Worm (Caenorhabditis elegans) whole organism, early embryonic: ENCODE data around the gene nlp-82.

Source experiments
- aly-1 ChIP-seq: sonication (generic microtip); optimal IDR thresholded peaks from 2 replicates; lab custom pipeline; 2016; ENCODE audit warnings: missing genetic modification characterization, missing compliant biosample characterization
- ama-1 ChIP-seq: fragments of 150-350 bp; optimal IDR thresholded peaks from 2 replicates; lab custom pipeline; 2014
- ceh-13 ChIP-seq: fragments of 200-800 bp; sonication (Bioruptor generic); optimal IDR thresholded peaks from 2 replicates; lab custom pipeline; 2018; ENCODE audit warnings: mild to moderate bottlenecking, missing genetic modification characterization, missing compliant biosample characterization
- ceh-36 ChIP-seq: sonication (generic microtip); optimal IDR thresholded peaks from 2 replicates; lab custom pipeline; 2016; ENCODE audit warnings: missing genetic modification characterization, inconsistent platforms, missing compliant biosample characterization
- ets-7 ChIP-seq: sonication (generic microtip); optimal IDR thresholded peaks from 2 replicates; lab custom pipeline; 2016; ENCODE audit warnings: missing genotype, missing genetic modification characterization, missing compliant biosample characterization
- flt-1 ChIP-seq: fragments of 200-800 bp; sonication (Bioruptor generic); IDR thresholded peaks from 2 replicates; pipeline ENCODE4 v1.3.6; 2022; ENCODE audit warnings: missing genetic modification characterization, missing compliant biosample characterization
- hmbx-1 ChIP-seq: sonication (generic microtip); optimal IDR thresholded peaks from 2 replicates; lab custom pipeline; 2016; ENCODE audit warnings: mild to moderate bottlenecking, missing genetic modification characterization, missing compliant biosample characterization
- hmg-4 ChIP-seq: fragments of 200-800 bp; sonication (Bioruptor generic); optimal IDR thresholded peaks from 2 replicates; lab custom pipeline; 2018; ENCODE audit warnings: mild to moderate bottlenecking, missing genetic modification characterization, missing compliant biosample characterization
- pes-1 ChIP-seq: fragments of 200-800 bp; sonication (Bioruptor generic); IDR thresholded peaks from 2 replicates; pipeline ENCODE4 v1.3.6; 2022; ENCODE audit warnings: missing genetic modification reagents, missing genetic modification characterization, missing compliant biosample characterization
- scrt-1 ChIP-seq: fragments of 200-800 bp; sonication (Bioruptor generic); IDR thresholded peaks from 2 replicates; pipeline ENCODE4 v1.3.6; 2022; ENCODE audit warnings: missing genetic modification characterization, missing compliant biosample characterization
- tbx-11 ChIP-seq: fragments of 200-800 bp; sonication (Bioruptor generic); IDR thresholded peaks from 2 replicates; pipeline ENCODE4 v1.3.6; 2022; ENCODE audit warnings: missing genetic modification characterization, missing compliant biosample characterization

ce11 chrII:9227134-9227533 lies 27.0 kb downstream of the nlp-82 start, which contains the start of gene abu-14:
- TF ChIP-seq hmbx-1 (tag; lab: Kevin White, UChicago) (no peak), ceh-13 (no peak), flt-1 (GFP tag; lab: Robert Waterston, UW) (no peak), ama-1 (lab: Kevin White, UChicago) (no peak), scrt-1 (GFP tag; lab: Robert Waterston, UW) (peak; percentile 19; the same call in 1 of the 2 replicates), hmg-4 (GFP tag; lab: Kevin White, UChicago) (no peak), tbx-11 (GFP tag; lab: Robert Waterston, UW) (no peak), ceh-36 (tag; lab: Kevin White, UChicago) (no peak), aly-1 (tag; lab: Kevin White, UChicago) (no peak), ets-7 (tag; lab: Kevin White, UChicago) (no peak), pes-1 (GFP tag; lab: Robert Waterston, UW) (no peak)
